Fruit fly (Drosophila melanogaster) whole organism, embryonic: ENCODE data around the gene CG13605.

Experiments
- Blimp-1 ChIP-seq: fragments of 200-800 bp; sonication (Bioruptor generic); optimal IDR thresholded peaks from 3 replicates; lab custom pipeline; 2018; ENCODE audit warnings: missing biosample characterization, missing genetic modification characterization, mild to moderate bottlenecking, moderate library complexity, missing genetic modification reagents
- Bteb2 ChIP-seq: fragments of 200-800 bp; sonication (Bioruptor generic); optimal IDR thresholded peaks from 2 replicates; lab custom pipeline; 2016; ENCODE audit warnings: missing biosample characterization, missing genetic modification characterization
- C15 ChIP-seq: fragments of 200-800 bp; sonication (Bioruptor generic); IDR thresholded peaks from 3 replicates; pipeline ENCODE4 v1.3.6; 2022; ENCODE audit warnings: missing biosample characterization, missing genetic modification characterization
- CG11398 ChIP-seq: fragments of 200-800 bp; sonication (Bioruptor generic); optimal IDR thresholded peaks from 2 replicates; lab custom pipeline; 2016; ENCODE audit warnings: missing biosample characterization, missing genetic modification characterization
- CG11456 ChIP-seq: fragments of 200-800 bp; sonication (Bioruptor generic); IDR thresholded peaks from 3 replicates; pipeline ENCODE4 v1.3.6; 2022; ENCODE audit warnings: missing biosample characterization, missing genetic modification characterization
- CG12071 ChIP-seq: fragments of 200-800 bp; sonication (Bioruptor generic); optimal IDR thresholded peaks from 3 replicates; lab custom pipeline; 2018; ENCODE audit warnings: missing biosample characterization, mild to moderate bottlenecking, missing genetic modification characterization
- CG14441 ChIP-seq: fragments of 200-800 bp; sonication (Bioruptor generic); IDR thresholded peaks from 2 replicates; pipeline ENCODE4 v1.3.6; 2022; ENCODE audit warnings: missing biosample characterization, missing genetic modification characterization
- CG15514 ChIP-seq: fragments of 200-800 bp; sonication (Bioruptor generic); optimal IDR thresholded peaks from 3 replicates; lab custom pipeline; 2017; ENCODE audit warnings: missing biosample characterization, missing genetic modification characterization, mild to moderate bottlenecking, moderate library complexity, missing genetic modification reagents
- CG17186 ChIP-seq: fragments of 200-800 bp; sonication (Bioruptor generic); optimal IDR thresholded peaks from 3 replicates; lab custom pipeline; 2017; ENCODE audit warnings: missing biosample characterization, missing genetic modification reagents, missing genetic modification characterization
- CG32767 ChIP-seq: fragments of 200-800 bp; sonication (Bioruptor generic); IDR thresholded peaks from 2 replicates; pipeline ENCODE4 v1.3.6; 2022; ENCODE audit warnings: missing biosample characterization, missing genetic modification characterization
- CG34376 ChIP-seq: fragments of 200-800 bp; sonication (Bioruptor generic); optimal IDR thresholded peaks from 2 replicates; lab custom pipeline; 2018; ENCODE audit warnings: missing biosample characterization, mild to moderate bottlenecking, missing genetic modification characterization
- CG4404 ChIP-seq: fragments of 200-800 bp; sonication (Bioruptor generic); IDR thresholded peaks from 2 replicates; pipeline ENCODE4 v1.3.6; 2022; ENCODE audit warnings: missing biosample characterization, missing genetic modification characterization
- CG4730 ChIP-seq: fragments of 200-800 bp; sonication (Bioruptor generic); IDR thresholded peaks from 2 replicates; pipeline ENCODE4 v1.3.6; 2022; ENCODE audit warnings: missing biosample characterization, missing genetic modification characterization
- CG4854 ChIP-seq: fragments of 200-800 bp; sonication (Bioruptor generic); optimal IDR thresholded peaks from 2 replicates; lab custom pipeline; 2016; ENCODE audit warnings: missing biosample characterization, missing genetic modification characterization, inconsistent platforms
- CG6765 ChIP-seq: fragments of 200-800 bp; sonication (Bioruptor generic); optimal IDR thresholded peaks from 3 replicates; lab custom pipeline; 2017; ENCODE audit warnings: missing biosample characterization, mild to moderate bottlenecking, missing genetic modification characterization
- CG7357 ChIP-seq: fragments of 200-800 bp; sonication (Bioruptor generic); IDR thresholded peaks from 3 replicates; pipeline ENCODE4 v1.3.6; 2022; ENCODE audit warnings: missing biosample characterization, missing genetic modification characterization
- CG7928 ChIP-seq: fragments of 200-800 bp; sonication (Bioruptor generic); optimal IDR thresholded peaks from 2 replicates; lab custom pipeline; 2017; ENCODE audit warnings: missing biosample characterization, mild to moderate bottlenecking, missing genetic modification characterization
- CG7987 ChIP-seq: fragments of 200-800 bp; sonication (Bioruptor generic); optimal IDR thresholded peaks from 2 replicates; lab custom pipeline; 2018; ENCODE audit warnings: missing biosample characterization, mild to moderate bottlenecking, missing genetic modification characterization, moderate library complexity
- CG9876 ChIP-seq: fragments of 200-800 bp; sonication (Bioruptor generic); optimal IDR thresholded peaks from 2 replicates; lab custom pipeline; 2016; ENCODE audit warnings: missing biosample characterization, missing genetic modification characterization
- CG9932 ChIP-seq: fragments of 200-800 bp; sonication (Bioruptor generic); IDR thresholded peaks from 2 replicates; pipeline ENCODE4 v1.3.6; 2022; ENCODE audit warnings: missing biosample characterization, missing genetic modification characterization
- Chrac-16 ChIP-seq: fragments of 200-800 bp; sonication (Bioruptor generic); optimal IDR thresholded peaks from 3 replicates; lab custom pipeline; 2016; ENCODE audit warnings: missing biosample characterization, missing genetic modification characterization
- Deaf1 ChIP-seq: fragments of 200-800 bp; optimal IDR thresholded peaks from 3 replicates; lab custom pipeline; 2019; ENCODE audit warnings: missing biosample characterization, mild to moderate bottlenecking, missing genetic modification characterization, moderate library complexity
- Dip2 ChIP-seq: fragments of 200-800 bp; sonication (Bioruptor generic); IDR thresholded peaks from 2 replicates; pipeline ENCODE4 v1.3.6; 2022; ENCODE audit warnings: missing biosample characterization, missing genetic modification characterization
- Drgx ChIP-seq: fragments of 200-800 bp; sonication (Bioruptor generic); IDR thresholded peaks from 2 replicates; pipeline ENCODE4 v1.3.6; 2022; ENCODE audit warnings: missing biosample characterization, missing genetic modification characterization
- Gsc ChIP-seq: fragments of 200-800 bp; sonication (Bioruptor generic); IDR thresholded peaks from 2 replicates; pipeline ENCODE4 v1.3.6; 2022; ENCODE audit warnings: missing biosample characterization, missing genetic modification characterization
- Hr39 ChIP-seq: fragments of >200 bp; optimal IDR thresholded peaks from 2 replicates; lab custom pipeline; 2017
- Lhr ChIP-seq: fragments of 200-800 bp; sonication (Bioruptor generic); optimal IDR thresholded peaks from 3 replicates; lab custom pipeline; 2017; ENCODE audit warnings: mild to moderate bottlenecking, missing biosample characterization, missing genetic modification reagents, missing genetic modification characterization
- Meics ChIP-seq: fragments of 200-800 bp; sonication (Bioruptor generic); optimal IDR thresholded peaks from 2 replicates; lab custom pipeline; 2017; ENCODE audit warnings: missing biosample characterization, mild to moderate bottlenecking, missing genetic modification characterization
- Myb ChIP-seq: fragments of 200-800 bp; sonication (Bioruptor generic); optimal IDR thresholded peaks from 2 replicates; lab custom pipeline; 2016; ENCODE audit warnings: missing biosample characterization, missing genetic modification characterization
- Opbp ChIP-seq: fragments of 200-800 bp; sonication (Bioruptor generic); IDR thresholded peaks from 3 replicates; pipeline ENCODE4 v1.3.6; 2022; ENCODE audit warnings: missing biosample characterization, missing genetic modification characterization; ENCODE audit not compliant: partially characterized antibody
- Pdp1 ChIP-seq, 2 experiments: fragments of 200-800 bp; sonication (Bioruptor generic); optimal IDR thresholded peaks; 3 replicates each; lab custom pipeline; 2016; ENCODE audit warnings: missing biosample characterization in 2 of 2, missing genetic modification characterization in 2 of 2, mild to moderate bottlenecking in 1 of 2, moderate library complexity in 1 of 2
- Vsx1 ChIP-seq: fragments of 200-800 bp; sonication (Bioruptor generic); optimal IDR thresholded peaks from 2 replicates; lab custom pipeline; 2017; ENCODE audit warnings: missing biosample characterization, mild to moderate bottlenecking, missing genetic modification characterization, missing genetic modification reagents
- YL-1 ChIP-seq: fragments of 200-800 bp; sonication (Bioruptor generic); optimal IDR thresholded peaks from 3 replicates; lab custom pipeline; 2017; ENCODE audit warnings: missing biosample characterization, mild to moderate bottlenecking, missing genetic modification characterization
- bab2 ChIP-seq: fragments of 200-800 bp; sonication (Bioruptor generic); optimal IDR thresholded peaks from 2 replicates; lab custom pipeline; 2016; ENCODE audit warnings: missing biosample characterization, missing genetic modification characterization
- chinmo ChIP-seq: fragments of 200-800 bp; sonication (Bioruptor generic); IDR thresholded peaks from 4 replicates; pipeline ENCODE4 v1.3.6; 2022; ENCODE audit warnings: missing biosample characterization, missing genetic modification characterization; ENCODE audit not compliant: partially characterized antibody
- croc ChIP-seq: fragments of 200-800 bp; sonication (Bioruptor generic); conservative IDR thresholded peaks from 3 replicates; pipeline ENCODE4 v1.3.6; 2022; ENCODE audit warnings: missing biosample characterization, missing genetic modification characterization
- disco-r ChIP-seq: fragments of 200-800 bp; sonication (Bioruptor generic); optimal IDR thresholded peaks from 2 replicates; lab custom pipeline; 2016; ENCODE audit warnings: missing biosample characterization, missing genetic modification characterization
- exex ChIP-seq: fragments of 200-800 bp; sonication (Bioruptor generic); optimal IDR thresholded peaks from 4 replicates; lab custom pipeline; 2018; ENCODE audit warnings: missing biosample characterization, mild to moderate bottlenecking, missing genetic modification characterization, moderate library complexity
- kay ChIP-seq: fragments of 200-800 bp; sonication (Bioruptor generic); optimal IDR thresholded peaks from 2 replicates; lab custom pipeline; 2016; ENCODE audit warnings: missing biosample characterization, missing genetic modification characterization
- lmd ChIP-seq: fragments of 200-800 bp; sonication (Bioruptor generic); IDR thresholded peaks from 2 replicates; pipeline ENCODE4 v1.3.6; 2022; ENCODE audit warnings: missing biosample characterization, missing genetic modification characterization
- nom ChIP-seq: fragments of 200-800 bp; sonication (Bioruptor generic); optimal IDR thresholded peaks from 2 replicates; lab custom pipeline; 2017; ENCODE audit warnings: missing biosample characterization, missing genetic modification characterization, mild to moderate bottlenecking, moderate library complexity, missing genetic modification reagents
- pum ChIP-seq: fragments of 200-800 bp; sonication (Bioruptor generic); optimal IDR thresholded peaks from 2 replicates; lab custom pipeline; 2016; ENCODE audit warnings: missing biosample characterization, missing genetic modification characterization
- ro ChIP-seq: fragments of 200-800 bp; sonication (Bioruptor generic); IDR thresholded peaks from 2 replicates; pipeline ENCODE4 v1.3.6; 2022; ENCODE audit warnings: missing biosample characterization, missing genetic modification characterization
- sc ChIP-seq, 3 experiments: fragments of >200 bp in 2 of 3; fragments of 200-800 bp in 1 of 3; sonication (Bioruptor generic) in 1 of 3; optimal IDR thresholded peaks; 2 replicates in 2 of 3; 3 replicates in 1 of 3; lab custom pipeline; 2017; ENCODE audit warnings: mild to moderate bottlenecking in 1 of 3, missing biosample characterization in 1 of 3, missing genetic modification characterization in 1 of 3, missing genetic modification reagents in 1 of 3
- sug ChIP-seq: fragments of 200-800 bp; optimal IDR thresholded peaks from 2 replicates; lab custom pipeline; 2019; ENCODE audit warnings: missing biosample characterization, mild to moderate bottlenecking, missing genetic modification characterization, moderate library complexity
- ttk ChIP-seq: fragments of 200-800 bp; sonication (Bioruptor generic); IDR thresholded peaks from 2 replicates; pipeline ENCODE4 v2.1.2; 2022; ENCODE audit warnings: missing biosample characterization, missing genetic modification characterization
- usp ChIP-seq: fragments of >200 bp; optimal IDR thresholded peaks from 2 replicates; lab custom pipeline; 2017; ENCODE audit warnings: missing biosample characterization, missing genetic modification characterization

CG13605 gene

dm6 chr3R:24122369-24122768 lies 10.2 kb upstream of the CG13605 start:
- TF ChIP-seq lmd (GFP tag; lab: Robert Waterston, UW) (no peak), Chrac-16 (GFP tag; lab: Kevin White, UChicago) (no peak), CG15514 (GFP tag; lab: Kevin White, UChicago) (no peak), croc (GFP tag; lab: Robert Waterston, UW) (no peak), Opbp (GFP tag; lab: Robert Waterston, UW) (no peak), YL-1 (GFP tag; lab: Kevin White, UChicago) (no peak), CG9932 (GFP tag; lab: Robert Waterston, UW) (no peak), CG32767 (no peak), Lhr (GFP tag; lab: Kevin White, UChicago) (no peak), Hr39 (lab: Kevin White, UChicago) (no peak), CG4854 (GFP tag; lab: Kevin White, UChicago) (no peak), Vsx1 (no peak), CG17186 (GFP tag; lab: Kevin White, UChicago) (no peak)

dm6 chr3R:24121669-24122068 lies 9.5 kb upstream of the CG13605 start:
- 0 out of 3 replicates have a peak, but pooled peaks have one; percentile 15 for TF ChIP-seq CG11456 (GFP tag; lab: Robert Waterston, UW)
- TF ChIP-seq ro, result no peak
- no peak for TF ChIP-seq Bteb2 (GFP tag; lab: Kevin White, UChicago)
- no peak for TF ChIP-seq CG11398 (GFP tag; lab: Kevin White, UChicago)
- TF ChIP-seq CG12071, result no peak
- TF ChIP-seq Opbp (GFP tag; lab: Robert Waterston, UW), result no peak
- no peak for TF ChIP-seq sc (optimal IDR thresholded peaks at IDR 0.05; lab: Kevin White, UChicago)
- no peak for TF ChIP-seq sc (GFP tag; optimal IDR thresholded peaks at IDR 0.05; lab: Kevin White, UChicago)
- TF ChIP-seq bab2 (GFP tag; lab: Kevin White, UChicago), result no peak
- TF ChIP-seq C15 (GFP tag; lab: Robert Waterston, UW), result no peak
- no peak for TF ChIP-seq CG6765 (GFP tag; lab: Kevin White, UChicago)
- no peak for TF ChIP-seq Myb (GFP tag; lab: Kevin White, UChicago)
- TF ChIP-seq Blimp-1 (GFP tag; lab: Kevin White, UChicago), result no peak
- TF ChIP-seq CG9876, result no peak
- TF ChIP-seq CG4404 (GFP tag; lab: Robert Waterston, UW), result 0 out of 2 replicates have a peak, but pooled peaks have one; percentile 11
- 0 out of 2 replicates have a peak, but pooled peaks have one; percentile 5 for TF ChIP-seq Dip2 (GFP tag; lab: Robert Waterston, UW)
- TF ChIP-seq Gsc, result no peak
- no peak for TF ChIP-seq Meics (GFP tag; lab: Kevin White, UChicago)
- no peak for TF ChIP-seq ttk (GFP tag; lab: Robert Waterston, UW)
- no peak for TF ChIP-seq CG4730 (GFP tag; lab: Robert Waterston, UW)
- no peak for TF ChIP-seq CG7987
- no peak for TF ChIP-seq CG14441

dm6 chr3R:24116972-24117371 lies 4.8 kb upstream of the CG13605 start:
- TF ChIP-seq pum (GFP tag; lab: Kevin White, UChicago) (no peak), Drgx (GFP tag; lab: Robert Waterston, UW) (peak; percentile 42; the same call in 1 of the 2 replicates), sug (tag; lab: Kevin White, UChicago) (peak; percentile 71), CG6765 (GFP tag; lab: Kevin White, UChicago) (no peak), kay (GFP tag; lab: Kevin White, UChicago) (no peak), chinmo (GFP tag; lab: Robert Waterston, UW) (peak; percentile 74; the same call in 1 of the 4 replicates), CG7357 (GFP tag; lab: Robert Waterston, UW) (no peak), nom (GFP tag; lab: Kevin White, UChicago) (peak; percentile 88), exex (tag; lab: Kevin White, UChicago) (peak; percentile 21), Pdp1 (GFP tag; optimal IDR thresholded peaks at IDR 0.05; lab: Kevin White, UChicago) (peak in 1 of 2 experiments; percentile 48), CG34376 (peak; percentile 62), usp (GFP tag; lab: Kevin White, UChicago) (no peak), Deaf1 (tag; lab: Kevin White, UChicago) (peak; percentile 71), disco-r (GFP tag; lab: Kevin White, UChicago) (no peak), CG7928 (GFP tag; lab: Kevin White, UChicago) (no peak)
